Fruit fly (Drosophila melanogaster) whole organism: ENCODE measurements around the gene Or92a.

Source experiments
- pan ChIP-seq: fragments of >200 bp; optimal IDR thresholded peaks from 2 replicates; lab custom pipeline; 2017
- usp ChIP-seq: fragments of >200 bp; optimal IDR thresholded peaks from 2 replicates; lab custom pipeline; 2017; ENCODE audit warnings: missing biosample characterization, missing genetic modification characterization, mixed read lengths

DNA sequence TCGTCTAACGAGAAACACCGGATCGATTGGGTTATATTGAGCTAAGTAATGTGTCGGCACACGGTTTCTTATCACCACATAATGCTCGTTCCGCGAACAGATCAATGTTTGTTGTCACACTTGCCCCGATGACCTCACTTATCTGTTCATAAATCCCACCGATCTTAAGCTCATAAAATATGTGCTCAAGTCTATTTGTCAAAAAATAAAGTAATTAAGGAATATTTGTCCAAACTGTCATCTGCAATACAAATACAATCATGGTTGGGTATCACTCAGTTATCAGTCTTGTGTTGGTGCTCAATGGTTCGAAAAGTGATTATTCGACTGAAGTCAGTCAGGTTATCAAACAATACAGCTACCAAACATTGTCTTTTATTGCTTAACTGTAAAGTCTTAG, 43.7 kb downstream of the Or92a start:
- TF ChIP-seq pan: no peak
- no peak for TF ChIP-seq usp
